Fruit fly (Drosophila melanogaster): Measurements from ENCODE around the gene mAChR-B.

dm6 chr3R:8013121-8014009 is 45.7 kb upstream of the mAChR-B start, which contains the start of the genes CG10435 and Pbp95:
- TF ChIP-seq CTCF (optimal IDR thresholded peaks at IDR 0.05), result no peak
- no peak for TF ChIP-seq CG8478 (optimal IDR thresholded peaks at IDR 0.05)
